Worm (Caenorhabditis elegans) whole organism, mixed stage, embryonic: Measurements from ENCODE around the gene F44G4.7.

Experiments used
- M03D4.4 ChIP-seq: sonication (generic microtip); optimal IDR thresholded peaks from 2 replicates; lab custom pipeline; 2017; ENCODE audit warnings: mild to moderate bottlenecking, missing genetic modification characterization, missing compliant biosample characterization
- bed-3 ChIP-seq: fragments of 200-800 bp; sonication (Bioruptor generic); optimal IDR thresholded peaks from 3 replicates; lab custom pipeline; 2018; ENCODE audit warnings: mild to moderate bottlenecking, missing genetic modification characterization, moderate library complexity, missing compliant biosample characterization
- blmp-1 ChIP-seq: fragments of 150-350 bp; optimal IDR thresholded peaks from 2 replicates; lab custom pipeline; 2014; ENCODE audit warnings: missing biosample characterization, missing genetic modification characterization
- ceh-39 ChIP-seq: fragments of 150-350 bp; optimal IDR thresholded peaks from 2 replicates; lab custom pipeline; 2014; ENCODE audit warnings: missing biosample characterization, missing genetic modification characterization
- ceh-43 ChIP-seq: fragments of 200-800 bp; sonication (Bioruptor generic); optimal IDR thresholded peaks from 2 replicates; lab custom pipeline; 2018; ENCODE audit warnings: mild to moderate bottlenecking, missing genetic modification characterization, moderate library complexity, missing compliant biosample characterization
- ceh-83 ChIP-seq: fragments of 200-800 bp; sonication (Bioruptor generic); optimal IDR thresholded peaks from 2 replicates; lab custom pipeline; 2018; ENCODE audit warnings: mild to moderate bottlenecking, missing genetic modification characterization, missing compliant biosample characterization
- ces-1 ChIP-seq: fragments of 150-350 bp; optimal IDR thresholded peaks from 2 replicates; lab custom pipeline; 2014; ENCODE audit warnings: missing biosample characterization, missing genetic modification reagents, missing genetic modification characterization
- cnd-1 ChIP-seq: fragments of 200-800 bp; sonication (Bioruptor generic); optimal IDR thresholded peaks from 2 replicates; lab custom pipeline; 2018; ENCODE audit warnings: mild to moderate bottlenecking, missing genetic modification characterization, missing compliant biosample characterization
- drap-1 ChIP-seq: fragments of 200-800 bp; sonication (Bioruptor generic); optimal IDR thresholded peaks from 3 replicates; lab custom pipeline; 2018; ENCODE audit warnings: mild to moderate bottlenecking, missing genetic modification characterization, missing compliant biosample characterization
- elt-1 ChIP-seq: sonication (generic microtip); optimal IDR thresholded peaks from 2 replicates; lab custom pipeline; 2017; ENCODE audit warnings: missing genetic modification characterization, mild to moderate bottlenecking, missing compliant biosample characterization, antibody characterized with exemption, moderate library complexity, borderline replicate concordance; ENCODE audit not compliant: insufficient read depth
- flh-1 ChIP-seq: fragments of 200-800 bp; sonication (Bioruptor generic); optimal IDR thresholded peaks from 2 replicates; lab custom pipeline; 2018; ENCODE audit warnings: mild to moderate bottlenecking, missing genetic modification characterization, moderate library complexity, missing compliant biosample characterization
- ham-2 ChIP-seq: fragments of 200-800 bp; sonication (Bioruptor generic); optimal IDR thresholded peaks from 2 replicates; lab custom pipeline; 2018; ENCODE audit warnings: mild to moderate bottlenecking, missing genetic modification characterization, missing compliant biosample characterization
- hlh-1 ChIP-seq: fragments of 150-350 bp; optimal IDR thresholded peaks from 2 replicates; lab custom pipeline; 2014; ENCODE audit warnings: missing biosample characterization, missing genetic modification reagents, missing genetic modification characterization
- lin-13 ChIP-seq: fragments of 150-350 bp; optimal IDR thresholded peaks from 2 replicates; lab custom pipeline; 2014; ENCODE audit warnings: missing biosample characterization, missing genetic modification characterization
- lin-32 ChIP-seq: fragments of 200-800 bp; sonication (Bioruptor generic); optimal IDR thresholded peaks from 2 replicates; lab custom pipeline; 2018; ENCODE audit warnings: mild to moderate bottlenecking, missing genetic modification characterization, missing compliant biosample characterization
- lsy-2 ChIP-seq: fragments of 150-350 bp; optimal IDR thresholded peaks from 2 replicates; lab custom pipeline; 2014; ENCODE audit warnings: missing biosample characterization, missing genetic modification characterization
- mab-5 ChIP-seq: fragments of 150-350 bp; optimal IDR thresholded peaks from 2 replicates; lab custom pipeline; 2014; ENCODE audit warnings: missing biosample characterization, missing genetic modification characterization
- mep-1 ChIP-seq: fragments of 150-350 bp; optimal IDR thresholded peaks from 2 replicates; lab custom pipeline; 2017; ENCODE audit warnings: missing biosample characterization, missing genetic modification reagents, missing genetic modification characterization, inconsistent platforms
- mls-2 ChIP-seq: sonication (generic microtip); optimal IDR thresholded peaks from 2 replicates; lab custom pipeline; 2016; ENCODE audit warnings: mild to moderate bottlenecking, missing genetic modification characterization, moderate library complexity, missing compliant biosample characterization
- nhr-12 ChIP-seq: fragments of 150-350 bp; optimal IDR thresholded peaks from 2 replicates; lab custom pipeline; 2014; ENCODE audit warnings: missing biosample characterization, missing genetic modification characterization
- nhr-2 ChIP-seq: fragments of 150-350 bp; optimal IDR thresholded peaks from 2 replicates; lab custom pipeline; 2014; ENCODE audit warnings: missing biosample characterization, missing genetic modification characterization
- nhr-28 ChIP-seq: fragments of 150-350 bp; optimal IDR thresholded peaks from 2 replicates; lab custom pipeline; 2014; ENCODE audit warnings: missing biosample characterization, missing genetic modification characterization
- nhr-76 ChIP-seq: sonication (generic microtip); optimal IDR thresholded peaks from 2 replicates; lab custom pipeline; 2017; ENCODE audit warnings: missing biosample characterization, missing genetic modification characterization
- pha-4 ChIP-seq: fragments of 150-350 bp; optimal IDR thresholded peaks from 2 replicates; lab custom pipeline; 2018; ENCODE audit warnings: missing biosample characterization, missing genetic modification reagents, missing genetic modification characterization
- sem-2 ChIP-seq: fragments of 200-800 bp; sonication (Bioruptor generic); optimal IDR thresholded peaks from 2 replicates; lab custom pipeline; 2018; ENCODE audit warnings: mild to moderate bottlenecking, missing genetic modification characterization, missing compliant biosample characterization
- snpc-4 ChIP-seq: fragments of 150-350 bp; optimal IDR thresholded peaks from 2 replicates; lab custom pipeline; 2014; ENCODE audit warnings: missing biosample characterization, missing genetic modification characterization
- sptf-1 ChIP-seq: sonication (generic microtip); optimal IDR thresholded peaks from 2 replicates; lab custom pipeline; 2017; ENCODE audit warnings: mild to moderate bottlenecking, missing genetic modification characterization, moderate library complexity, missing compliant biosample characterization
- tbx-8 ChIP-seq: fragments of 200-800 bp; sonication (Bioruptor generic); optimal IDR thresholded peaks from 2 replicates; lab custom pipeline; 2018; ENCODE audit warnings: mild to moderate bottlenecking, missing genetic modification characterization, moderate library complexity, missing compliant biosample characterization
- unc-120 ChIP-seq: sonication (generic microtip); optimal IDR thresholded peaks from 2 replicates; lab custom pipeline; 2017; ENCODE audit warnings: missing genetic modification characterization, missing compliant biosample characterization; ENCODE audit not compliant: poor library complexity, severe bottlenecking
- unc-39 ChIP-seq: fragments of 150-350 bp; optimal IDR thresholded peaks from 2 replicates; lab custom pipeline; 2014; ENCODE audit warnings: missing biosample characterization, missing genetic modification characterization
- unc-62 ChIP-seq: fragments of 150-350 bp; optimal IDR thresholded peaks from 2 replicates; lab custom pipeline; 2014; ENCODE audit warnings: missing biosample characterization, missing genetic modification reagents, missing genetic modification characterization
- zip-8 ChIP-seq: fragments of 150-350 bp; optimal IDR thresholded peaks from 2 replicates; lab custom pipeline; 2014; ENCODE audit warnings: missing biosample characterization, missing genetic modification characterization
- ztf-11 ChIP-seq: fragments of 150-350 bp; optimal IDR thresholded peaks from 2 replicates; lab custom pipeline; 2014; ENCODE audit warnings: missing biosample characterization, missing genetic modification characterization

Gene F44G4.7

ce11 chrII:8991602-8992001 is 13.4 kb downstream of the F44G4.7 start:
- TF ChIP-seq nhr-2 (no peak), ceh-43 (no peak), lsy-2 (tag; lab: Kevin White, UChicago) (no peak), cnd-1 (no peak), mls-2 (tag; lab: Kevin White, UChicago) (no peak), ceh-83 (GFP tag; lab: Kevin White, UChicago) (no peak), nhr-76 (tag; lab: Kevin White, UChicago) (no peak), snpc-4 (no peak), unc-39 (tag; lab: Kevin White, UChicago) (no peak), unc-120 (tag; lab: Kevin White, UChicago) (no peak), zip-8 (tag; lab: Kevin White, UChicago) (no peak), sptf-1 (tag; lab: Kevin White, UChicago) (no peak), hlh-1 (tag; lab: Kevin White, UChicago) (no peak), mep-1 (tag; lab: Kevin White, UChicago) (no peak)

DNA sequence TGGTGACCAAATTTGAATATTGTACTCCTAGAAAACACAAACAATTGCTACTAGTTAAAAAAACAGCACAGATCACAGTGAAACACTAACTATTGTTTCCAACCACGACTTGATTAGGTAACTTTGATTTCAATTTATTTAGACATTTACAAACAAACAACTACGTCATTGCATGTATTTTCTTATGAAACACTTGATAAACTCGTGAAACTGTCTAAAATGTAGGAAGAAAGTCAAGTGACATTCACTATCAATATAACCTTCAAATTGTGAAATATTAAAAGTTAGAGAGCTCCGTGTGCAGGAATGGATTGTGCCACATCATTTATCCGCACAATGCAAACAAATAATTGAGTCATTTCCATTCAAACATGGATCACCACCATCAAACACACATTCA is 14.7 kb downstream of the F44G4.7 start:
- TF ChIP-seq tbx-8 (GFP tag; lab: Kevin White, UChicago) (no peak), pha-4 (no peak), unc-62 (no peak), ces-1 (GFP tag; lab: Kevin White, UChicago) (no peak), ceh-83 (GFP tag; lab: Kevin White, UChicago) (no peak), snpc-4 (no peak), mab-5 (tag; lab: Kevin White, UChicago) (no peak), M03D4.4 (no peak), bed-3 (GFP tag; lab: Kevin White, UChicago) (no peak), elt-1 (tag; lab: Kevin White, UChicago) (no peak), cnd-1 (no peak), unc-120 (tag; lab: Kevin White, UChicago) (no peak), lsy-2 (tag; lab: Kevin White, UChicago) (no peak), blmp-1 (tag; lab: Kevin White, UChicago) (no peak), lin-13 (tag; lab: Kevin White, UChicago) (no peak), unc-39 (tag; lab: Kevin White, UChicago) (no peak)

DNA sequence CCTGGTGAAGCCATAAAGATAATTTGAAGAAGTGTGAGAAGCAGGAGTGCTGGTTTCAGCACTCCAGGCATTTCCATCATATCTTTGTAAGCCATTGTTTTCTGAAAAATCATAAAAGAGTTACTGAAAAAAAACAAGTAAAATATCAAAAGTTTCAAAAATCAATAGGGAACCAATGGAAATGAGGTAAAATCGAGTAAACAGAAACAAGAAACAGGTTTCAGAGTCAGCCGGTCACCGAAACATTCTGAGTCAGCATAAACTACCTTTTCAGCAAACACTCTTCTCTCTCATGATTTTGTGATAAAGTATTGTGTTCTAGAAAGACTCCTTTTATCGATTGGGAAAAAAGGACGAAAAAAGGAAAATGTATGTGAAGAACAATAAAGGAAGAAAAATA is 15.5 kb downstream of the F44G4.7 start, which contains the start of gene C18E9.9:
Gene C18E9.9 (minus strand): TSS at position 101 of the 400 bp plus-strand sequence.
- no peak for TF ChIP-seq ham-2 (GFP tag; lab: Kevin White, UChicago)
- TF ChIP-seq pha-4 = no peak
- no peak for TF ChIP-seq snpc-4
- TF ChIP-seq flh-1 (GFP tag; lab: Kevin White, UChicago) = no peak
- no peak for TF ChIP-seq drap-1 (GFP tag; lab: Kevin White, UChicago)
- no peak for TF ChIP-seq nhr-76 (tag; lab: Kevin White, UChicago)
- TF ChIP-seq hlh-1 (tag; lab: Kevin White, UChicago) = no peak
- no peak for TF ChIP-seq unc-62
- no peak for TF ChIP-seq ces-1 (GFP tag; lab: Kevin White, UChicago)
- no peak for TF ChIP-seq nhr-28 (tag; lab: Kevin White, UChicago)
- TF ChIP-seq lsy-2 (tag; lab: Kevin White, UChicago) = no peak
- TF ChIP-seq nhr-2 = no peak
- TF ChIP-seq zip-8 (tag; lab: Kevin White, UChicago) = no peak
- no peak for TF ChIP-seq ceh-43
- no peak for TF ChIP-seq blmp-1 (tag; lab: Kevin White, UChicago)
- TF ChIP-seq nhr-12 (tag; lab: Kevin White, UChicago) = no peak
- no peak for TF ChIP-seq elt-1 (tag; lab: Kevin White, UChicago)
- no peak for TF ChIP-seq bed-3 (GFP tag; lab: Kevin White, UChicago)
- no peak for TF ChIP-seq cnd-1
- no peak for TF ChIP-seq ztf-11 (tag; lab: Kevin White, UChicago)

- no peak for TF ChIP-seq zip-8 (tag; lab: Kevin White, UChicago)
- no peak for TF ChIP-seq blmp-1 (tag; lab: Kevin White, UChicago)
- no peak for TF ChIP-seq ceh-39 (tag; lab: Kevin White, UChicago)
- TF ChIP-seq unc-39 (tag; lab: Kevin White, UChicago) = no peak
- TF ChIP-seq unc-62 = no peak
- TF ChIP-seq lin-32 (GFP tag; lab: Kevin White, UChicago) = no peak
- TF ChIP-seq ztf-11 (tag; lab: Kevin White, UChicago) = no peak
- no peak for TF ChIP-seq mab-5 (tag; lab: Kevin White, UChicago)
- TF ChIP-seq lsy-2 (tag; lab: Kevin White, UChicago) = no peak
- TF ChIP-seq nhr-2 = no peak
- TF ChIP-seq M03D4.4 = no peak
- TF ChIP-seq sem-2 (GFP tag; lab: Kevin White, UChicago) = no peak
These were observed 17.0 kb downstream of the F44G4.7 start, which contains the start of gene C18E9.8 for ce11 chrII:8987962-8988361. Gene C18E9.8, minus strand, starts transcription at chrII:8988062.
